Fruit fly (Drosophila melanogaster): ENCODE data around the gene brv3.

Gene brv3

DNA sequence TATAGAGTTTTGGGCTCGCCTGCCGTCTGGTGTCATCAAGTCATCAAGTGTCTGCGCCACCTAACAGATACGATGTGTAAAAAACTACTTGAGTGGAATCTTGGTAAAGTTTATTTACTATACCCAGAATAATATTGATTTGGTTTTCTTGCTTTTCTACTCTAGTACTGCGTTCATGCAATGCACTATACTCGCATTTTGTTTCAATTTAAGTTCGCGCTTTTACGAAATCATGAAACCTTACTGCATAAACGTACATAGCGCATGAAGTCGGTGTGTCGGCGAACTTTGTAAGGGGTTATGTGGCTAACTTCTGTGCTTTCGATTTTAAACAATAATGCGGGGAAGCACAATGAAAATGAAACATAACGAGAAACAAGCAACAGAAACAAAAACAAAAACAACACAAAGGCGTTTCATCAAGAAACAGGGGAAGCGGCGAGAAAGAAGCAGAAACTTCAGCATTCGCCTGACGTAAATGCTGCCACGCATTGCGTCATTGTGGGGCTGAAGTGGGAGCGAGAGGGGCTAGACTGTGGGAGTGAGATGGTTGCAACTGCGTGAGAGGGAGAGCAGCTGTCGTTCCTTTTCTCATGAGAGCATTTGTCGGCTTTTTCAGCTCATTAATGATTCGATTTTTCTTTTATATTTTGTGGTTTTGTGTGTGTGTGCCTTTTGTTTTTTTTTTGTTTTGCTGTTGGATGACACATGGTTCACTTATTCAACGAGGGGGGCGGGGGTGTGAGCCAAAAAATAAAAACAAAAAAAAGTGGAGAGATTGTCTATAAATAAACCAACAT lies 27.9 kb upstream of the brv3 start (continued):
- TF ChIP-seq net (GFP tag; optimal IDR thresholded peaks at IDR 0.05) (peak; percentile 37), CG6276 (GFP tag; optimal IDR thresholded peaks at IDR 0.05) (peak; percentile 53), Gug (GFP tag; IDR thresholded peaks at IDR 0.05) (0 out of 2 replicates have a peak, but pooled peaks have one; percentile 11), Hr4 (GFP tag; optimal IDR thresholded peaks at IDR 0.05) (no peak), CG6808 (GFP tag; optimal IDR thresholded peaks at IDR 0.05) (peak; percentile 49), CG15336 (GFP tag; IDR thresholded peaks at IDR 0.05) (peak; percentile 63; the same call in 1 of the 2 replicates), topi (GFP tag; optimal IDR thresholded peaks at IDR 0.05) (peak; percentile 50), Eip78C (GFP tag) (peak; percentile 59), CG3032 (tag; optimal IDR thresholded peaks at IDR 0.05) (no peak), svp (GFP tag) (peak; percentile 83), ss (GFP tag; optimal IDR thresholded peaks at IDR 0.05) (peak; percentile 16 to 34), CG4318 (GFP tag; optimal IDR thresholded peaks at IDR 0.05) (no peak), CG6792 (GFP tag; optimal IDR thresholded peaks at IDR 0.05) (no peak), Sox15 (GFP tag; optimal IDR thresholded peaks at IDR 0.05) (no peak), CG32006 (GFP tag; optimal IDR thresholded peaks at IDR 0.05) (no peak), Ets96B (tag; optimal IDR thresholded peaks at IDR 0.05) (no peak), cyc (GFP tag; optimal IDR thresholded peaks at IDR 0.05) (no peak), Smox (GFP tag; optimal IDR thresholded peaks at IDR 0.05) (no peak), Hr39 (GFP tag; optimal IDR thresholded peaks at IDR 0.05) (no peak), CG16779 (tag; optimal IDR thresholded peaks at IDR 0.05) (no peak), salr (GFP tag; optimal IDR thresholded peaks at IDR 0.05) (no peak), CG8319 (GFP tag; optimal IDR thresholded peaks at IDR 0.05) (no peak), Blimp-1 (GFP tag; optimal IDR thresholded peaks at IDR 0.05) (peak; percentile 47), spab (GFP tag; optimal IDR thresholded peaks at IDR 0.05) (no peak), fd59A (GFP tag; optimal IDR thresholded peaks at IDR 0.05) (no peak), CG8119 (GFP tag; IDR thresholded peaks at IDR 0.05) (peak; percentile 71), fd85E (GFP tag; optimal IDR thresholded peaks at IDR 0.05) (no peak), CG3919 (GFP tag; optimal IDR thresholded peaks at IDR 0.05) (no peak), fkh (GFP tag; optimal IDR thresholded peaks at IDR 0.05) (no peak), CG11762 (GFP tag; optimal IDR thresholded peaks at IDR 0.05; ENCODE audit: insufficient read depth) (no peak), Eip75B (GFP tag; optimal IDR thresholded peaks at IDR 0.05) (no peak)

dm6 chrX:2651128-2651527 lies 26.8 kb upstream of the brv3 start:
- TF ChIP-seq dac (GFP tag; optimal IDR thresholded peaks at IDR 0.05) (no peak), fd85E (GFP tag; optimal IDR thresholded peaks at IDR 0.05) (no peak), pdm3 (GFP tag; optimal IDR thresholded peaks at IDR 0.05) (no peak), net (GFP tag; optimal IDR thresholded peaks at IDR 0.05) (no peak), CG6854 (GFP tag; optimal IDR thresholded peaks at IDR 0.05) (no peak), CG8319 (GFP tag; optimal IDR thresholded peaks at IDR 0.05) (no peak), CG6163 (GFP tag; IDR thresholded peaks at IDR 0.05) (no peak), Blimp-1 (GFP tag; optimal IDR thresholded peaks at IDR 0.05) (no peak), Hr4 (GFP tag; optimal IDR thresholded peaks at IDR 0.05) (no peak), dsx (GFP tag; optimal IDR thresholded peaks at IDR 0.05; ENCODE audit: poor library complexity, severe bottlenecking) (no peak), esn (GFP tag; optimal IDR thresholded peaks at IDR 0.05) (no peak), Hr39 (GFP tag; optimal IDR thresholded peaks at IDR 0.05) (no peak), CG15336 (GFP tag; IDR thresholded peaks at IDR 0.05) (no peak), Eip75B (GFP tag; optimal IDR thresholded peaks at IDR 0.05) (no peak), vri (GFP tag; optimal IDR thresholded peaks at IDR 0.05) (no peak), CG3032 (tag; optimal IDR thresholded peaks at IDR 0.05) (no peak), CG10669 (GFP tag; optimal IDR thresholded peaks at IDR 0.05) (no peak), lz (GFP tag; optimal IDR thresholded peaks at IDR 0.05) (no peak), ss (GFP tag; optimal IDR thresholded peaks at IDR 0.05) (no peak)
